Worm (Caenorhabditis elegans): Measurements from ENCODE around the gene asns-1.

- TF ChIP-seq nhr-76 (tag; optimal IDR thresholded peaks at IDR 0.05) (no peak), ceh-82 (tag; optimal IDR thresholded peaks at IDR 0.05) (peak; percentile 58 to 74 (median 69)), skn-1 (tag; optimal IDR thresholded peaks at IDR 0.05) (peak; percentile 52), grh-1 (GFP tag; IDR thresholded peaks at IDR 0.05) (peak; percentile 44), lsy-2 (tag; optimal IDR thresholded peaks at IDR 0.05) (peak; percentile 72 to 82), fkh-10 (GFP tag; optimal IDR thresholded peaks at IDR 0.05) (no peak)
Observed at ce11 chrV:8569841-8570361, 23.9 kb downstream of the asns-1 start, which contains the start of the genes F25G6.9 and symk-1.
